Worm (Caenorhabditis elegans): Measurements from ENCODE around the gene srh-304.

srh-304 gene

ce11 chrV:17793986-17794385 lies 34.4 kb upstream of the srh-304 start, which contains the start of gene srh-289:
Gene srh-289, minus strand, starts transcription at chrV:17794086.
- no peak for TF ChIP-seq ces-1 (GFP tag; optimal IDR thresholded peaks at IDR 0.05)
- no peak for TF ChIP-seq lin-15B (tag; optimal IDR thresholded peaks at IDR 0.05)
- no peak for TF ChIP-seq C04F5.9 (tag; optimal IDR thresholded peaks at IDR 0.05)
- no peak for TF ChIP-seq swsn-7 (tag; optimal IDR thresholded peaks at IDR 0.05)
- no peak for TF ChIP-seq sox-4 (tag; optimal IDR thresholded peaks at IDR 0.05)
- no peak for TF ChIP-seq C34B4.2 (tag; optimal IDR thresholded peaks at IDR 0.05)
- no peak for TF ChIP-seq nhr-85 (tag)
- TF ChIP-seq dpl-1 (GFP tag; optimal IDR thresholded peaks at IDR 0.05): no peak
- TF ChIP-seq irx-1 (tag; optimal IDR thresholded peaks at IDR 0.05): no peak
- no peak for TF ChIP-seq efl-3 (GFP tag; optimal IDR thresholded peaks at IDR 0.05)
- TF ChIP-seq sptf-1 (tag; optimal IDR thresholded peaks at IDR 0.05): no peak
- no peak for TF ChIP-seq nhr-90 (tag; optimal IDR thresholded peaks at IDR 0.05; ENCODE audit: poor library complexity)
- no peak for TF ChIP-seq unc-86 (tag; optimal IDR thresholded peaks at IDR 0.05)

ce11 chrV:17795655-17796054 lies 32.8 kb upstream of the srh-304 start, which contains the start of gene srh-288:
Gene srh-288, minus strand, starts transcription at chrV:17795755.
- TF ChIP-seq xbp-1 (tag; optimal IDR thresholded peaks at IDR 0.05) (no peak), ceh-82 (tag; optimal IDR thresholded peaks at IDR 0.05) (no peak), rnt-1 (tag; optimal IDR thresholded peaks at IDR 0.05) (no peak), pqm-1 (tag; optimal IDR thresholded peaks at IDR 0.05) (no peak), sup-37 (GFP tag; optimal IDR thresholded peaks at IDR 0.05) (no peak), swsn-7 (tag; optimal IDR thresholded peaks at IDR 0.05) (no peak), egl-27 (tag; optimal IDR thresholded peaks at IDR 0.05) (no peak), ama-1 (optimal IDR thresholded peaks at IDR 0.05) (no peak), fkh-4 (tag; optimal IDR thresholded peaks at IDR 0.05; ENCODE audit: borderline replicate concordance) (no peak), isw-1 (GFP tag; IDR thresholded peaks at IDR 0.05) (no peak), nhr-20 (tag; optimal IDR thresholded peaks at IDR 0.05) (no peak), mdl-1 (tag; optimal IDR thresholded peaks at IDR 0.05) (no peak), ceh-8 (GFP tag; optimal IDR thresholded peaks at IDR 0.05) (no peak), nhr-76 (tag; optimal IDR thresholded peaks at IDR 0.05) (no peak), jun-1 (tag; optimal IDR thresholded peaks at IDR 0.05) (no peak), mep-1 (tag; optimal IDR thresholded peaks at IDR 0.05) (no peak), nhr-84 (tag; optimal IDR thresholded peaks at IDR 0.05) (no peak), C04F5.9 (tag; optimal IDR thresholded peaks at IDR 0.05) (no peak), mef-2 (tag; optimal IDR thresholded peaks at IDR 0.05) (no peak)

- no peak for TF ChIP-seq alr-1 (tag; optimal IDR thresholded peaks at IDR 0.05; ENCODE audit: borderline replicate concordance)
- TF ChIP-seq C16A3.4 (tag; optimal IDR thresholded peaks at IDR 0.05): no peak
- no peak for TF ChIP-seq nhr-11 (tag; optimal IDR thresholded peaks at IDR 0.05)
- no peak for TF ChIP-seq ets-5 (GFP tag; IDR thresholded peaks at IDR 0.05)
- no peak for TF ChIP-seq zip-4 (GFP tag; optimal IDR thresholded peaks at IDR 0.05)
- TF ChIP-seq blmp-1 (tag; optimal IDR thresholded peaks at IDR 0.05): no peak
These were observed 29.6 kb upstream of the srh-304 start, which contains the start of gene srx-18 for ce11 chrV:17798789-17799188. Gene srx-18, minus strand, starts transcription at chrV:17798889.

ce11 chrV:17800538-17800937 lies 27.9 kb upstream of the srh-304 start, which contains the start of gene srh-287:
Gene srh-287, plus strand, starts transcription at chrV:17800838.
- no peak for TF ChIP-seq tlp-1 (tag; optimal IDR thresholded peaks at IDR 0.05)
- TF ChIP-seq egl-13 (tag; optimal IDR thresholded peaks at IDR 0.05): no peak
- TF ChIP-seq tbx-2 (tag; optimal IDR thresholded peaks at IDR 0.05): no peak

Measured in whole organism, L1 larva.